Fruit fly (Drosophila melanogaster): ENCODE results near the gene CG42671.

dm6 chr3L:11217893-11218292 lies 3.6 kb downstream of the CG42671 start:
- TF ChIP-seq EcR (GFP tag; optimal IDR thresholded peaks at IDR 0.05): peak; percentile 14
- no peak for TF ChIP-seq CG34367 (tag; optimal IDR thresholded peaks at IDR 0.05)
- no peak for TF ChIP-seq CG13204 (GFP tag; optimal IDR thresholded peaks at IDR 0.05)
- no peak for TF ChIP-seq Pif1B (GFP tag; optimal IDR thresholded peaks at IDR 0.05)
- no peak for TF ChIP-seq CG17806 (tag; optimal IDR thresholded peaks at IDR 0.05)
- no peak for TF ChIP-seq CG10348 (GFP tag; IDR thresholded peaks at IDR 0.05)
- TF ChIP-seq rn (GFP tag; IDR thresholded peaks at IDR 0.05): no peak
- TF ChIP-seq CG12605 (GFP tag; IDR thresholded peaks at IDR 0.05): no peak

Measured in whole organism, pupa.